Fruit fly (Drosophila melanogaster) whole organism, embryonic: ENCODE results near the gene CG17207.

Experiments used
- Ada2b ChIP-seq: fragments of 200-800 bp; sonication (Bioruptor generic); IDR thresholded peaks from 2 replicates; pipeline ENCODE4 v1.3.6; 2022; ENCODE audit warnings: missing biosample characterization, missing genetic modification characterization
- Atf-2 ChIP-seq: fragments of 200-800 bp; sonication (Bioruptor generic); optimal IDR thresholded peaks from 2 replicates; lab custom pipeline; 2016; ENCODE audit warnings: missing biosample characterization, missing genetic modification characterization
- CG10321 ChIP-seq: fragments of 200-800 bp; sonication (Bioruptor generic); IDR thresholded peaks from 2 replicates; pipeline ENCODE4 v1.3.6; 2022; ENCODE audit warnings: missing biosample characterization, missing genetic modification characterization
- CG10462 ChIP-seq: fragments of 200-800 bp; sonication (Bioruptor generic); optimal IDR thresholded peaks from 2 replicates; lab custom pipeline; 2016; ENCODE audit warnings: missing biosample characterization, missing genetic modification characterization
- CG11456 ChIP-seq: fragments of 200-800 bp; sonication (Bioruptor generic); IDR thresholded peaks from 3 replicates; pipeline ENCODE4 v1.3.6; 2022; ENCODE audit warnings: missing biosample characterization, missing genetic modification characterization
- CG13296 ChIP-seq: fragments of 200-800 bp; sonication (Bioruptor generic); optimal IDR thresholded peaks from 3 replicates; lab custom pipeline; 2018; ENCODE audit warnings: missing biosample characterization, mild to moderate bottlenecking, missing genetic modification characterization
- CG14710 ChIP-seq: fragments of 200-800 bp; sonication (Bioruptor generic); optimal IDR thresholded peaks from 3 replicates; lab custom pipeline; 2019; ENCODE audit warnings: missing biosample characterization, mild to moderate bottlenecking, missing genetic modification characterization, moderate library complexity
- CG15479 ChIP-seq: fragments of 200-800 bp; sonication (Bioruptor generic); optimal IDR thresholded peaks from 3 replicates; lab custom pipeline; 2019; ENCODE audit warnings: missing biosample characterization, mild to moderate bottlenecking, missing genetic modification characterization, moderate library complexity
- CG15601 ChIP-seq: fragments of 200-800 bp; sonication (Bioruptor generic); optimal IDR thresholded peaks from 3 replicates; lab custom pipeline; 2019; ENCODE audit warnings: missing biosample characterization, mild to moderate bottlenecking, missing genetic modification characterization, moderate library complexity
- CG1602 ChIP-seq: fragments of 200-800 bp; sonication (Bioruptor generic); optimal IDR thresholded peaks from 3 replicates; lab custom pipeline; 2016; ENCODE audit warnings: missing biosample characterization, missing genetic modification characterization
- CG18011 ChIP-seq: fragments of 200-800 bp; sonication (Bioruptor generic); optimal IDR thresholded peaks from 2 replicates; lab custom pipeline; 2017; ENCODE audit warnings: missing biosample characterization, missing genetic modification characterization, mild to moderate bottlenecking, moderate library complexity, missing genotype
- CG18599 ChIP-seq: fragments of 200-800 bp; sonication (Bioruptor generic); optimal IDR thresholded peaks from 3 replicates; lab custom pipeline; 2017; ENCODE audit warnings: missing biosample characterization, missing genetic modification characterization, mild to moderate bottlenecking, moderate library complexity, missing genetic modification reagents
- CG2116 ChIP-seq: fragments of 200-800 bp; sonication (Bioruptor generic); optimal IDR thresholded peaks from 3 replicates; lab custom pipeline; 2018; ENCODE audit warnings: missing biosample characterization, mild to moderate bottlenecking, missing genetic modification characterization
- CG2129 ChIP-seq: fragments of 200-800 bp; sonication (Bioruptor generic); IDR thresholded peaks from 2 replicates; pipeline ENCODE4 v1.3.6; 2022; ENCODE audit warnings: missing biosample characterization, missing genetic modification characterization; ENCODE audit not compliant: partially characterized antibody
- CG5953 ChIP-seq: fragments of 200-800 bp; sonication (Bioruptor generic); IDR thresholded peaks from 2 replicates; pipeline ENCODE4 v1.3.6; 2022; ENCODE audit warnings: missing biosample characterization, missing genetic modification characterization
- CG6765 ChIP-seq: fragments of 200-800 bp; sonication (Bioruptor generic); optimal IDR thresholded peaks from 3 replicates; lab custom pipeline; 2017; ENCODE audit warnings: missing biosample characterization, mild to moderate bottlenecking, missing genetic modification characterization
- CG7271 ChIP-seq: fragments of 200-800 bp; sonication (Bioruptor generic); optimal IDR thresholded peaks from 2 replicates; lab custom pipeline; 2018; ENCODE audit warnings: missing biosample characterization, mild to moderate bottlenecking, missing genetic modification characterization, moderate library complexity
- CG8478 ChIP-seq: fragments of >200 bp; optimal IDR thresholded peaks from 2 replicates; lab custom pipeline; 2018
- CG8924 ChIP-seq: fragments of 200-800 bp; optimal IDR thresholded peaks from 3 replicates; lab custom pipeline; 2019; ENCODE audit warnings: missing biosample characterization, mild to moderate bottlenecking, missing genetic modification characterization, moderate library complexity
- CG9437 ChIP-seq: fragments of 200-800 bp; sonication (Bioruptor generic); optimal IDR thresholded peaks from 2 replicates; lab custom pipeline; 2018; ENCODE audit warnings: missing biosample characterization, mild to moderate bottlenecking, missing genetic modification characterization
- CkIIα-i1 ChIP-seq: fragments of 200-800 bp; sonication (Bioruptor generic); IDR thresholded peaks from 2 replicates; pipeline ENCODE4 v1.3.6; 2022; ENCODE audit warnings: missing biosample characterization, missing genetic modification characterization
- Ets97D ChIP-seq: fragments of 200-800 bp; sonication (Bioruptor generic); optimal IDR thresholded peaks from 3 replicates; lab custom pipeline; 2016; ENCODE audit warnings: missing biosample characterization, missing genetic modification characterization
- Gug ChIP-seq: fragments of 200-800 bp; sonication (Bioruptor generic); IDR thresholded peaks from 4 replicates; pipeline ENCODE4 v1.3.6; 2022; ENCODE audit warnings: missing biosample characterization, missing genetic modification characterization
- HLH3B ChIP-seq: fragments of 200-800 bp; sonication (Bioruptor generic); IDR thresholded peaks from 2 replicates; pipeline ENCODE4 v1.3.6; 2022; ENCODE audit warnings: missing biosample characterization, missing genetic modification characterization
- HLH4C ChIP-seq: fragments of 200-800 bp; sonication (Bioruptor generic); IDR thresholded peaks from 3 replicates; pipeline ENCODE4 v1.3.6; 2022; ENCODE audit warnings: missing biosample characterization, missing genetic modification characterization; ENCODE audit not compliant: partially characterized antibody
- HLH54F ChIP-seq: fragments of 200-800 bp; sonication (Bioruptor generic); optimal IDR thresholded peaks from 3 replicates; lab custom pipeline; 2016; ENCODE audit warnings: missing biosample characterization, missing genetic modification characterization
- HLHmδ ChIP-seq: fragments of 200-800 bp; sonication (Bioruptor generic); optimal IDR thresholded peaks from 2 replicates; lab custom pipeline; 2018; ENCODE audit warnings: missing biosample characterization, mild to moderate bottlenecking, missing genetic modification characterization, moderate library complexity
- HmgZ ChIP-seq: fragments of 200-800 bp; sonication (Bioruptor generic); optimal IDR thresholded peaks from 2 replicates; lab custom pipeline; 2018; ENCODE audit warnings: missing biosample characterization, mild to moderate bottlenecking, missing genetic modification characterization
- Hr51 ChIP-seq, 2 experiments: fragments of 200-800 bp; sonication (Bioruptor generic); optimal IDR thresholded peaks; 2 replicates in 1 of 2; 3 replicates in 1 of 2; lab custom pipeline; 2016 to 2018; ENCODE audit warnings: missing biosample characterization in 2 of 2, missing genetic modification characterization in 2 of 2, mild to moderate bottlenecking in 1 of 2, moderate library complexity in 1 of 2
- Meics ChIP-seq: fragments of 200-800 bp; sonication (Bioruptor generic); optimal IDR thresholded peaks from 2 replicates; lab custom pipeline; 2017; ENCODE audit warnings: missing biosample characterization, mild to moderate bottlenecking, missing genetic modification characterization
- Oaz ChIP-seq: fragments of 200-800 bp; sonication (Bioruptor generic); IDR thresholded peaks from 2 replicates; pipeline ENCODE4 v1.3.6; 2022; ENCODE audit warnings: missing biosample characterization, missing genetic modification characterization
- Stat92E ChIP-seq, 3 experiments: fragments of >200 bp in 2 of 3; fragments of 200-800 bp in 1 of 3; sonication (Bioruptor generic) in 1 of 3; optimal IDR thresholded peaks; 2 replicates each; lab custom pipeline; 2017 to 2019; ENCODE audit warnings: missing biosample characterization in 3 of 3, missing genetic modification characterization in 3 of 3, mild to moderate bottlenecking in 1 of 3, moderate library complexity in 1 of 3
- Tbp ChIP-seq: fragments of >200 bp; optimal IDR thresholded peaks from 2 replicates; lab custom pipeline; 2018; ENCODE audit warnings: missing biosample characterization, missing genetic modification characterization
- btn ChIP-seq: fragments of 200-800 bp; sonication (Bioruptor generic); optimal IDR thresholded peaks from 2 replicates; lab custom pipeline; 2016; ENCODE audit warnings: missing biosample characterization, missing genetic modification characterization
- dmrt11E ChIP-seq: fragments of 200-800 bp; sonication (Bioruptor generic); optimal IDR thresholded peaks from 3 replicates; lab custom pipeline; 2018; ENCODE audit warnings: missing biosample characterization, mild to moderate bottlenecking, missing genetic modification characterization, moderate library complexity
- dysf ChIP-seq: fragments of 200-800 bp; sonication (Bioruptor generic); IDR thresholded peaks from 3 replicates; pipeline ENCODE4 v1.3.6; 2022; ENCODE audit warnings: missing biosample characterization, missing genetic modification characterization
- emc ChIP-seq: fragments of 200-800 bp; sonication (Bioruptor generic); optimal IDR thresholded peaks from 2 replicates; lab custom pipeline; 2016; ENCODE audit warnings: missing biosample characterization, missing genetic modification characterization
- knrl ChIP-seq: fragments of 200-800 bp; sonication (Bioruptor generic); IDR thresholded peaks from 3 replicates; pipeline ENCODE4 v1.3.6; 2022; ENCODE audit warnings: missing biosample characterization, missing genetic modification characterization; ENCODE audit not compliant: partially characterized antibody
- lab ChIP-seq: fragments of 200-800 bp; sonication (Bioruptor generic); optimal IDR thresholded peaks from 3 replicates; lab custom pipeline; 2017; ENCODE audit warnings: missing biosample characterization, missing genetic modification characterization, mild to moderate bottlenecking, moderate library complexity, missing genetic modification reagents
- lov ChIP-seq, 2 experiments: fragments of 200-800 bp in 1 of 2; fragments of >200 bp in 1 of 2; sonication (Bioruptor generic) in 1 of 2; IDR thresholded peaks in 1 of 2; optimal IDR thresholded peaks in 1 of 2; 2 replicates in 1 of 2; 3 replicates in 1 of 2; pipeline versions ENCODE4 v1.3.6 to Lab custom; 2017 to 2022; ENCODE audit warnings: missing biosample characterization in 1 of 2, missing genetic modification characterization in 1 of 2
- nau ChIP-seq: fragments of 200-800 bp; sonication (Bioruptor generic); optimal IDR thresholded peaks from 3 replicates; lab custom pipeline; 2017; ENCODE audit warnings: missing biosample characterization, mild to moderate bottlenecking, missing genetic modification characterization, missing genetic modification reagents
- nmo ChIP-seq: fragments of 200-800 bp; sonication (Bioruptor generic); optimal IDR thresholded peaks from 2 replicates; lab custom pipeline; 2018; ENCODE audit warnings: missing biosample characterization, mild to moderate bottlenecking, missing genetic modification characterization, moderate library complexity
- oc ChIP-seq: fragments of 200-800 bp; sonication (Bioruptor generic); optimal IDR thresholded peaks from 2 replicates; lab custom pipeline; 2018; ENCODE audit warnings: missing biosample characterization, mild to moderate bottlenecking, missing genetic modification characterization, moderate library complexity
- pum ChIP-seq: fragments of 200-800 bp; sonication (Bioruptor generic); optimal IDR thresholded peaks from 2 replicates; lab custom pipeline; 2016; ENCODE audit warnings: missing biosample characterization, missing genetic modification characterization
- rib ChIP-seq: fragments of 200-800 bp; sonication (Bioruptor generic); IDR thresholded peaks from 2 replicates; pipeline ENCODE4 v1.3.6; 2022; ENCODE audit warnings: missing biosample characterization, missing genetic modification characterization
- sens-2 ChIP-seq: fragments of 200-800 bp; sonication (Bioruptor generic); IDR thresholded peaks from 2 replicates; pipeline ENCODE4 v1.3.6; 2022; ENCODE audit warnings: missing biosample characterization, missing genetic modification characterization
- slp2 ChIP-seq: fragments of 200-800 bp; sonication (Bioruptor generic); optimal IDR thresholded peaks from 2 replicates; lab custom pipeline; 2016; ENCODE audit warnings: missing biosample characterization, missing genetic modification characterization
- tll ChIP-seq, 2 experiments: fragments of 200-800 bp in 1 of 2; fragments of >200 bp in 1 of 2; sonication (Bioruptor generic) in 1 of 2; optimal IDR thresholded peaks; 2 replicates each; lab custom pipeline; 2017 to 2019; ENCODE audit warnings: missing biosample characterization in 2 of 2, missing genetic modification characterization in 2 of 2, mild to moderate bottlenecking in 1 of 2, moderate library complexity in 1 of 2
- vfl ChIP-seq: fragments of 200-800 bp; sonication (Bioruptor generic); optimal IDR thresholded peaks from 2 replicates; lab custom pipeline; 2016; ENCODE audit warnings: missing biosample characterization, missing genetic modification characterization

The CG17207 gene

DNA sequence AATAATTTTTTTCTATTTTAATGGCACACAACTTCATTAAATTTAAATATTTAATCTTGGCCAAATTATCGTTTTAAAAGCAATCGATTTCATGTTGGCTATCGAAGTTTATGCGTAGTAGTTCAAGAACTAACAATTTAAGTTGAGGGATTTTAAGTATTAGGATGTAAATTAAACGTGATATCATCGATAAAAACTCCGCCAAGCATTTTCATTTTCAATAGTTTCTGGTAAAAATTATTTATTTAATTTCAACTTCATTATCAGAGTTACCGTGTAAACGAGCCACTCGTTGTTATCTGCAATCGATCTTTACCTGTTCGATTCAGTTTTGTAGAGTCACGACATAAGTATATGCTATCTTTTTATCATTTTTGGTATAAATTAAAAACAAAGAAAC, 36.0 kb downstream of the CG17207 start (continued):
- TF ChIP-seq CG9437 (peak; percentile 92), dmrt11E (tag; lab: Kevin White, UChicago) (peak; percentile 99), oc (tag; lab: Kevin White, UChicago) (peak; percentile 98), CG2129 (GFP tag; lab: Robert Waterston, UW) (no peak), pum (GFP tag; lab: Kevin White, UChicago) (peak; percentile 90), slp2 (peak; percentile 93), Stat92E (GFP tag; optimal IDR thresholded peaks at IDR 0.05; lab: Kevin White, UChicago) (peak in 1 of 3 experiments; percentile 95), CG8924 (tag; lab: Kevin White, UChicago) (peak; percentile 99), CG8478 (lab: Kevin White, UChicago) (no peak), nmo (peak; percentile 99), Gug (peak; percentile 64; the same call in 2 of the 4 replicates), nau (GFP tag; lab: Kevin White, UChicago) (peak; percentile 99), CkIIα-i1 (GFP tag; lab: Robert Waterston, UW) (peak; percentile 71; the same call in 1 of the 2 replicates), CG14710 (tag; lab: Kevin White, UChicago) (peak; percentile 98), CG5953 (GFP tag; lab: Robert Waterston, UW) (peak; percentile 94), Hr51 (GFP tag; optimal IDR thresholded peaks at IDR 0.05; lab: Kevin White, UChicago) (peak; percentile 92 to 99), CG15601 (tag; lab: Kevin White, UChicago) (peak; percentile 98), CG7271 (tag; lab: Kevin White, UChicago) (peak; percentile 98), rib (GFP tag; lab: Robert Waterston, UW) (peak; percentile 86), HLH3B (GFP tag; lab: Robert Waterston, UW) (peak; percentile 97), Oaz (GFP tag; lab: Robert Waterston, UW) (peak; percentile 92), CG10321 (GFP tag; lab: Robert Waterston, UW) (peak; percentile 81), knrl (GFP tag; lab: Robert Waterston, UW) (0 out of 3 replicates have a peak, but pooled peaks have one; percentile 19), CG2116 (peak; percentile 91), Tbp (no peak), CG10462 (peak; percentile 93), CG15479 (peak; percentile 71), vfl (GFP tag; lab: Kevin White, UChicago) (peak; percentile 93), btn (GFP tag; lab: Kevin White, UChicago) (peak; percentile 98), HLH4C (GFP tag; lab: Robert Waterston, UW) (0 out of 3 replicates have a peak, but pooled peaks have one; percentile 40), Ets97D (GFP tag; lab: Kevin White, UChicago) (peak; percentile 90), dysf (GFP tag; lab: Robert Waterston, UW) (peak; percentile 97), Meics (peak; percentile 99), CG6765 (GFP tag; lab: Kevin White, UChicago) (peak; percentile 99), CG11456 (GFP tag; lab: Robert Waterston, UW) (peak; percentile 93; the same call in 2 of the 3 replicates), tll (GFP tag; optimal IDR thresholded peaks at IDR 0.05; lab: Kevin White, UChicago) (peak in 1 of 2 experiments; percentile 76), HLHmδ (GFP tag; lab: Kevin White, UChicago) (no peak), sens-2 (GFP tag; lab: Robert Waterston, UW) (peak; percentile 97), lab (GFP tag; lab: Kevin White, UChicago) (peak; percentile 98), CG13296 (GFP tag; lab: Kevin White, UChicago) (peak; percentile 99), CG1602 (GFP tag; lab: Kevin White, UChicago) (peak; percentile 96), CG18011 (GFP tag; lab: Kevin White, UChicago) (peak; percentile 84), HmgZ (tag; lab: Kevin White, UChicago) (peak; percentile 98), Ada2b (peak; percentile 99), HLH54F (GFP tag; lab: Kevin White, UChicago) (peak; percentile 89), emc (GFP tag; lab: Kevin White, UChicago) (peak; percentile 97), lov (optimal IDR thresholded peaks at IDR 0.05; lab: Kevin White, UChicago) (no peak), lov (GFP tag; IDR thresholded peaks at IDR 0.05; lab: Robert Waterston, UW) (peak; percentile 98), CG18599 (GFP tag; lab: Kevin White, UChicago) (peak; percentile 99), Atf-2 (GFP tag; lab: Kevin White, UChicago) (peak; percentile 90)
